Worm (Caenorhabditis elegans): ENCODE measurements around the gene D1005.4.

The D1005.4 gene

ce11 chrX:1454385-1454784 is 31.2 kb downstream of the D1005.4 start:
- TF ChIP-seq daf-12 (tag; optimal IDR thresholded peaks at IDR 0.05) (no peak), fkh-2 (tag; optimal IDR thresholded peaks at IDR 0.05) (peak; percentile 27), lin-39 (tag; optimal IDR thresholded peaks at IDR 0.05) (peak; percentile 93), mml-1 (tag; optimal IDR thresholded peaks at IDR 0.05) (no peak), elt-2 (tag; optimal IDR thresholded peaks at IDR 0.05) (peak; percentile 83), nhr-237 (tag; optimal IDR thresholded peaks at IDR 0.05) (no peak), ceh-82 (tag; optimal IDR thresholded peaks at IDR 0.05) (peak; percentile 81), ceh-16 (tag; optimal IDR thresholded peaks at IDR 0.05) (no peak), fos-1 (tag; optimal IDR thresholded peaks at IDR 0.05) (peak; percentile 100), lin-15B (tag; optimal IDR thresholded peaks at IDR 0.05) (peak; percentile 48), elt-3 (tag; optimal IDR thresholded peaks at IDR 0.05) (peak in 2 of 3 experiments; percentile 44 to 77), nhr-12 (tag; optimal IDR thresholded peaks at IDR 0.05) (no peak), egl-27 (tag; optimal IDR thresholded peaks at IDR 0.05) (peak; percentile 90), mdl-1 (tag; optimal IDR thresholded peaks at IDR 0.05) (peak; percentile 76), ztf-11 (tag; optimal IDR thresholded peaks at IDR 0.05) (no peak), ceh-28 (tag; optimal IDR thresholded peaks at IDR 0.05) (peak; percentile 82), ZK546.5 (tag; optimal IDR thresholded peaks at IDR 0.05) (no peak), eor-1 (tag; optimal IDR thresholded peaks at IDR 0.05) (no peak), tbx-2 (tag; optimal IDR thresholded peaks at IDR 0.05) (peak; percentile 84), nhr-76 (tag; optimal IDR thresholded peaks at IDR 0.05) (no peak), egl-5 (tag; optimal IDR thresholded peaks at IDR 0.05) (peak; percentile 17), sea-2 (GFP tag; optimal IDR thresholded peaks at IDR 0.05) (peak; percentile 86), jun-1 (tag; optimal IDR thresholded peaks at IDR 0.05) (peak; percentile 99), nfya-1 (tag; optimal IDR thresholded peaks at IDR 0.05; ENCODE audit: insufficient read depth) (peak; percentile 88), zag-1 (tag; optimal IDR thresholded peaks at IDR 0.05) (no peak), nhr-23 (tag; optimal IDR thresholded peaks at IDR 0.05) (peak; percentile 93), aly-2 (tag; optimal IDR thresholded peaks at IDR 0.05) (no peak), nhr-67 (tag; optimal IDR thresholded peaks at IDR 0.05) (no peak), skn-1 (tag; optimal IDR thresholded peaks at IDR 0.05) (peak; percentile 83), unc-39 (tag; optimal IDR thresholded peaks at IDR 0.05) (peak; percentile 16), pqm-1 (tag; optimal IDR thresholded peaks at IDR 0.05) (peak; percentile 55), fkh-10 (GFP tag; optimal IDR thresholded peaks at IDR 0.05) (peak; percentile 44), ceh-9 (tag; optimal IDR thresholded peaks at IDR 0.05) (no peak), nhr-43 (tag; optimal IDR thresholded peaks at IDR 0.05; ENCODE audit: poor library complexity, severe bottlenecking) (peak; percentile 74), R02D3.7 (tag; optimal IDR thresholded peaks at IDR 0.05) (peak; percentile 57), elt-1 (tag; optimal IDR thresholded peaks at IDR 0.05) (peak; percentile 6), hmg-11 (tag; optimal IDR thresholded peaks at IDR 0.05) (peak; percentile 94), nhr-28 (tag; optimal IDR thresholded peaks at IDR 0.05) (no peak), ztf-4 (tag; optimal IDR thresholded peaks at IDR 0.05) (no peak), lsy-12 (tag; optimal IDR thresholded peaks at IDR 0.05) (peak; percentile 90), ama-1 (optimal IDR thresholded peaks at IDR 0.05) (peak; percentile 77), pha-4 (tag; optimal IDR thresholded peaks at IDR 0.05) (peak; percentile 94), nhr-25 (tag; optimal IDR thresholded peaks at IDR 0.05) (peak; percentile 98), snpc-4 (tag; optimal IDR thresholded peaks at IDR 0.05) (peak; percentile 79), nhr-77 (tag; optimal IDR thresholded peaks at IDR 0.05) (peak; percentile 25), nhr-11 (tag; optimal IDR thresholded peaks at IDR 0.05) (peak; percentile 84), unc-62 (GFP tag; optimal IDR thresholded peaks at IDR 0.05) (peak; percentile 64)

- TF ChIP-seq pqm-1 (tag; optimal IDR thresholded peaks at IDR 0.05) (peak; percentile 40), lin-39 (tag; optimal IDR thresholded peaks at IDR 0.05) (peak; percentile 27), nhr-76 (tag; optimal IDR thresholded peaks at IDR 0.05) (no peak), nhr-25 (tag; optimal IDR thresholded peaks at IDR 0.05) (peak; percentile 16), nhr-23 (tag; optimal IDR thresholded peaks at IDR 0.05) (no peak), elt-2 (tag; optimal IDR thresholded peaks at IDR 0.05) (peak; percentile 79), pha-4 (tag; optimal IDR thresholded peaks at IDR 0.05) (peak; percentile 56)
Observed at ce11 chrX:1453770-1454169, 31.8 kb downstream of the D1005.4 start, which contains the start of gene cebp-1. TSS of gene cebp-1 (minus strand) at chrX:1453868.
